Fruit fly (Drosophila melanogaster) whole organism, embryonic: ENCODE results near the gene CG10581.

ENCODE experiments used
- Antp ChIP-seq: fragments of 200-800 bp; sonication (Bioruptor generic); optimal IDR thresholded peaks from 3 replicates; lab custom pipeline; 2016; ENCODE audit warnings: missing biosample characterization, missing genetic modification characterization
- Atf-2 ChIP-seq: fragments of 200-800 bp; sonication (Bioruptor generic); optimal IDR thresholded peaks from 2 replicates; lab custom pipeline; 2016; ENCODE audit warnings: missing biosample characterization, missing genetic modification characterization
- B-H1 ChIP-seq: fragments of 200-800 bp; sonication (Bioruptor generic); IDR thresholded peaks from 3 replicates; pipeline ENCODE4 v1.3.6; 2022; ENCODE audit warnings: missing biosample characterization, missing genetic modification characterization
- BEAF-32 ChIP-seq: fragments of 200-800 bp; sonication (Bioruptor generic); optimal IDR thresholded peaks from 3 replicates; lab custom pipeline; 2017; ENCODE audit warnings: missing biosample characterization, missing genetic modification characterization, mild to moderate bottlenecking, moderate library complexity, missing genetic modification reagents
- Blimp-1 ChIP-seq: fragments of 200-800 bp; sonication (Bioruptor generic); optimal IDR thresholded peaks from 3 replicates; lab custom pipeline; 2018; ENCODE audit warnings: missing biosample characterization, missing genetic modification characterization, mild to moderate bottlenecking, moderate library complexity, missing genetic modification reagents
- CG10959 ChIP-seq: fragments of 200-800 bp; sonication (Bioruptor generic); IDR thresholded peaks from 2 replicates; pipeline ENCODE4 v1.3.6; 2022; ENCODE audit warnings: missing biosample characterization, missing genetic modification characterization
- CG11456 ChIP-seq: fragments of 200-800 bp; sonication (Bioruptor generic); IDR thresholded peaks from 3 replicates; pipeline ENCODE4 v1.3.6; 2022; ENCODE audit warnings: missing biosample characterization, missing genetic modification characterization
- CG11560 ChIP-seq: fragments of 200-800 bp; sonication (Bioruptor generic); IDR thresholded peaks from 3 replicates; pipeline ENCODE4 v1.3.6; 2022; ENCODE audit warnings: missing biosample characterization, missing genetic modification characterization
- CG12391 ChIP-seq: fragments of 200-800 bp; sonication (Bioruptor generic); optimal IDR thresholded peaks from 3 replicates; lab custom pipeline; 2018; ENCODE audit warnings: missing biosample characterization, mild to moderate bottlenecking, missing genetic modification characterization, moderate library complexity
- CG13424 ChIP-seq: fragments of 200-800 bp; sonication (Bioruptor generic); optimal IDR thresholded peaks from 2 replicates; lab custom pipeline; 2019; ENCODE audit warnings: missing biosample characterization, mild to moderate bottlenecking, missing genetic modification characterization, moderate library complexity
- CG15073 ChIP-seq: fragments of 200-800 bp; sonication (Bioruptor generic); optimal IDR thresholded peaks from 2 replicates; lab custom pipeline; 2016; ENCODE audit warnings: missing biosample characterization, missing genetic modification characterization
- CG1603 ChIP-seq: fragments of 200-800 bp; sonication (Bioruptor generic); optimal IDR thresholded peaks from 2 replicates; lab custom pipeline; 2019; ENCODE audit warnings: missing biosample characterization, mild to moderate bottlenecking, missing genetic modification characterization, moderate library complexity
- CG17385 ChIP-seq: fragments of 200-800 bp; sonication (Bioruptor generic); optimal IDR thresholded peaks from 3 replicates; lab custom pipeline; 2018; ENCODE audit warnings: missing biosample characterization, mild to moderate bottlenecking, missing genetic modification characterization
- CG18262 ChIP-seq: fragments of 200-800 bp; optimal IDR thresholded peaks from 3 replicates; lab custom pipeline; 2019; ENCODE audit warnings: missing biosample characterization, mild to moderate bottlenecking, missing genetic modification characterization, moderate library complexity
- CG2875 ChIP-seq: fragments of 200-800 bp; sonication (Bioruptor generic); optimal IDR thresholded peaks from 2 replicates; lab custom pipeline; 2017; ENCODE audit warnings: missing biosample characterization, mild to moderate bottlenecking, missing genetic modification characterization, missing genetic modification reagents
- CG30431 ChIP-seq: fragments of 200-800 bp; sonication (Bioruptor generic); optimal IDR thresholded peaks from 2 replicates; lab custom pipeline; 2017; ENCODE audit warnings: missing biosample characterization, missing genetic modification characterization
- CG34224 ChIP-seq: fragments of 200-800 bp; sonication (Bioruptor generic); IDR thresholded peaks from 3 replicates; pipeline ENCODE4 v1.3.6; 2022; ENCODE audit warnings: missing biosample characterization, missing genetic modification characterization; ENCODE audit not compliant: partially characterized antibody
- CG3726 ChIP-seq: fragments of 200-800 bp; sonication (Bioruptor generic); IDR thresholded peaks from 3 replicates; pipeline ENCODE4, ENCODE4 v1.3.6; 2022; ENCODE audit warnings: missing biosample characterization, missing genetic modification characterization
- CG4328 ChIP-seq: fragments of 200-800 bp; sonication (Bioruptor generic); optimal IDR thresholded peaks from 3 replicates; lab custom pipeline; 2017; ENCODE audit warnings: missing biosample characterization, missing genetic modification reagents, missing genetic modification characterization
- CG6813 ChIP-seq: fragments of 200-800 bp; sonication (Bioruptor generic); optimal IDR thresholded peaks from 2 replicates; lab custom pipeline; 2017; ENCODE audit warnings: missing biosample characterization, missing genetic modification characterization, mild to moderate bottlenecking, moderate library complexity, missing genetic modification reagents
- CG7372 ChIP-seq: fragments of 200-800 bp; sonication (Bioruptor generic); IDR thresholded peaks from 2 replicates; pipeline ENCODE4 v1.3.6; 2022; ENCODE audit warnings: missing biosample characterization, missing genetic modification characterization
- CG9727 ChIP-seq: fragments of 200-800 bp; sonication (Bioruptor generic); optimal IDR thresholded peaks from 3 replicates; lab custom pipeline; 2017; ENCODE audit warnings: missing biosample characterization, mild to moderate bottlenecking, missing genetic modification characterization
- Dref ChIP-seq: fragments of 200-800 bp; sonication (Bioruptor generic); IDR thresholded peaks from 2 replicates; pipeline ENCODE4 v1.3.6; 2022; ENCODE audit warnings: missing biosample characterization, missing genetic modification characterization
- Ets65A ChIP-seq: fragments of 200-800 bp; sonication (Bioruptor generic); peaks from one replicate; lab custom pipeline; 2016; ENCODE audit warnings: missing biosample characterization, missing genetic modification characterization
- Fer2 ChIP-seq: fragments of 200-800 bp; sonication (Bioruptor generic); optimal IDR thresholded peaks from 2 replicates; lab custom pipeline; 2018; ENCODE audit warnings: missing biosample characterization, mild to moderate bottlenecking, missing genetic modification characterization, moderate library complexity
- GATAe ChIP-seq: fragments of 200-800 bp; sonication (Bioruptor generic); conservative IDR thresholded peaks from 2 replicates; pipeline ENCODE4 v1.3.6; 2022; ENCODE audit warnings: missing biosample characterization, missing genetic modification characterization
- HLH3B ChIP-seq: fragments of 200-800 bp; sonication (Bioruptor generic); IDR thresholded peaks from 2 replicates; pipeline ENCODE4 v1.3.6; 2022; ENCODE audit warnings: missing biosample characterization, missing genetic modification characterization
- HLH4C ChIP-seq: fragments of 200-800 bp; sonication (Bioruptor generic); IDR thresholded peaks from 3 replicates; pipeline ENCODE4 v1.3.6; 2022; ENCODE audit warnings: missing biosample characterization, missing genetic modification characterization; ENCODE audit not compliant: partially characterized antibody
- Hr39 ChIP-seq: fragments of >200 bp; optimal IDR thresholded peaks from 2 replicates; lab custom pipeline; 2017
- Hsf ChIP-seq: fragments of 200-800 bp; sonication (Bioruptor generic); optimal IDR thresholded peaks from 3 replicates; lab custom pipeline; 2016; ENCODE audit warnings: missing biosample characterization, missing genetic modification characterization
- Lim3 ChIP-seq: fragments of 200-800 bp; sonication (Bioruptor generic); IDR thresholded peaks from 2 replicates; pipeline ENCODE4 v1.3.6; 2022; ENCODE audit warnings: missing biosample characterization, missing genetic modification characterization
- Lpt ChIP-seq: fragments of >200 bp; optimal IDR thresholded peaks from 2 replicates; lab custom pipeline; 2018; ENCODE audit warnings: missing biosample characterization, missing genetic modification characterization
- Optix ChIP-seq: fragments of 200-800 bp; sonication (Bioruptor generic); IDR thresholded peaks from 3 replicates; pipeline ENCODE4 v1.3.6; 2022; ENCODE audit warnings: missing biosample characterization, missing genetic modification characterization
- abd-A ChIP-seq: fragments of 200-800 bp; sonication (Bioruptor generic); optimal IDR thresholded peaks from 3 replicates; lab custom pipeline; 2019; ENCODE audit warnings: missing biosample characterization, mild to moderate bottlenecking, missing genetic modification characterization, moderate library complexity
- cas ChIP-seq: fragments of 200-800 bp; sonication (Bioruptor generic); IDR thresholded peaks from 2 replicates; pipeline ENCODE4 v1.3.6; 2022; ENCODE audit warnings: missing biosample characterization, missing genetic modification characterization
- caup ChIP-seq: fragments of 200-800 bp; sonication (Bioruptor generic); optimal IDR thresholded peaks from 3 replicates; lab custom pipeline; 2017; ENCODE audit warnings: missing biosample characterization, mild to moderate bottlenecking, missing genetic modification characterization, moderate library complexity; ENCODE audit not compliant: severe bottlenecking
- corto ChIP-seq: fragments of 200-800 bp; sonication (Bioruptor generic); optimal IDR thresholded peaks from 2 replicates; lab custom pipeline; 2016; ENCODE audit warnings: missing biosample characterization, mild to moderate bottlenecking, missing genetic modification characterization, moderate library complexity
- danr ChIP-seq: fragments of 200-800 bp; sonication (Bioruptor generic); IDR thresholded peaks from 2 replicates; pipeline ENCODE4 v1.3.6; 2022; ENCODE audit warnings: missing biosample characterization, missing genetic modification characterization
- dysf ChIP-seq: fragments of 200-800 bp; sonication (Bioruptor generic); IDR thresholded peaks from 3 replicates; pipeline ENCODE4 v1.3.6; 2022; ENCODE audit warnings: missing biosample characterization, missing genetic modification characterization
- gcm ChIP-seq: fragments of 200-800 bp; sonication (Bioruptor generic); optimal IDR thresholded peaks from 2 replicates; lab custom pipeline; 2019; ENCODE audit warnings: missing biosample characterization, mild to moderate bottlenecking, missing genetic modification characterization, moderate library complexity
- insv ChIP-seq, 2 experiments: fragments of 200-800 bp; sonication (Bioruptor generic); optimal IDR thresholded peaks; 3 replicates each; lab custom pipeline; 2016 to 2018; ENCODE audit warnings: missing biosample characterization in 2 of 2, missing genetic modification characterization in 2 of 2
- inv ChIP-seq: fragments of 200-800 bp; sonication (Bioruptor generic); IDR thresholded peaks from 2 replicates; pipeline ENCODE4 v1.3.6; 2022; ENCODE audit warnings: missing biosample characterization, missing genetic modification characterization; ENCODE audit not compliant: partially characterized antibody
- klu ChIP-seq: fragments of 200-800 bp; sonication (Bioruptor generic); IDR thresholded peaks from 2 replicates; pipeline ENCODE4 v1.3.6; 2022; ENCODE audit warnings: missing biosample characterization, missing genetic modification characterization
- pb ChIP-seq: fragments of 200-800 bp; sonication (Bioruptor generic); optimal IDR thresholded peaks from 3 replicates; lab custom pipeline; 2016; ENCODE audit warnings: missing biosample characterization, missing genetic modification characterization
- peb ChIP-seq: fragments of 200-800 bp; sonication (Bioruptor generic); IDR thresholded peaks from 2 replicates; pipeline ENCODE4 v1.3.6; 2022; ENCODE audit warnings: missing biosample characterization, missing genetic modification characterization
- phol ChIP-seq: fragments of 200-800 bp; sonication (Bioruptor generic); optimal IDR thresholded peaks from 3 replicates; lab custom pipeline; 2018; ENCODE audit warnings: missing biosample characterization, mild to moderate bottlenecking, missing genetic modification characterization, moderate library complexity
- sd ChIP-seq: fragments of 200-800 bp; sonication (Bioruptor generic); optimal IDR thresholded peaks from 3 replicates; lab custom pipeline; 2018; ENCODE audit warnings: missing biosample characterization, mild to moderate bottlenecking, missing genetic modification characterization, moderate library complexity
- sim ChIP-seq: fragments of 200-800 bp; sonication (Bioruptor generic); IDR thresholded peaks from 2 replicates; pipeline ENCODE4 v1.3.6; 2022; ENCODE audit warnings: missing biosample characterization, missing genetic modification characterization
- ssp ChIP-seq: fragments of 200-800 bp; sonication (Bioruptor generic); IDR thresholded peaks from 2 replicates; pipeline ENCODE4 v1.3.6; 2022; ENCODE audit warnings: missing biosample characterization, missing genetic modification characterization
- vvl ChIP-seq: fragments of 200-800 bp; sonication (Bioruptor generic); IDR thresholded peaks from 2 replicates; pipeline ENCODE4 v1.3.6; 2022; ENCODE audit warnings: missing biosample characterization, missing genetic modification characterization
- wor ChIP-seq: fragments of 200-800 bp; sonication (Bioruptor generic); IDR thresholded peaks from 2 replicates; pipeline ENCODE4 v1.3.6; 2022; ENCODE audit warnings: missing biosample characterization, missing genetic modification characterization

Gene CG10581

DNA sequence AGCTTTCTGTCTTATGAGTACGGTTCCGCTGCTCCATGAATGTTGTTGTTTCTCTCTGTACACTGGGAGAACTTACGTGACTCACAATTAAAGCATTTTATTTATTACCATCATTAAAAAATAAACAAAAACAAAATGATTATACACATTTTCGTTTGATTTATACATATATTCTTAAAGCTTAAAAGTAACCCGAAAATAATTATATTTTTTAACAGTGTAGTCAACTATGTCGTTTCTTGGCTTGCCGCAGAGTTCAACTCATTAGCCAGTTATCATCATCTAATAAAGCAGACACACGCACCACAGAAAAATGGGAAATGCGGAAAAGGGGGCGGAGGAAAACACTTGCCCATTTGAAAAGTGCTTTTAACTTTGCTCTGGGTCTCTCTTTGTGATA is 3.4 kb upstream of the CG10581 start (continued):
- TF ChIP-seq peb (peak; percentile 74), CG10959 (GFP tag; lab: Robert Waterston, UW) (peak; percentile 67), CG12391 (tag; lab: Kevin White, UChicago) (peak; percentile 89), ssp (peak; percentile 61), corto (GFP tag; lab: Kevin White, UChicago) (no peak), caup (GFP tag; lab: Kevin White, UChicago) (peak; percentile 74), cas (GFP tag; lab: Robert Waterston, UW) (no peak), Antp (peak; percentile 35), danr (GFP tag; lab: Robert Waterston, UW) (peak; percentile 49; the same call in 1 of the 2 replicates), BEAF-32 (GFP tag; lab: Kevin White, UChicago) (no peak), CG1603 (tag; lab: Kevin White, UChicago) (peak; percentile 62), GATAe (GFP tag; lab: Robert Waterston, UW) (peak; percentile 52; the same call in 1 of the 2 replicates), sd (tag; lab: Kevin White, UChicago) (peak; percentile 79), CG30431 (GFP tag; lab: Kevin White, UChicago) (no peak), phol (tag; lab: Kevin White, UChicago) (peak; percentile 85), gcm (GFP tag; lab: Kevin White, UChicago) (peak; percentile 93), CG6813 (GFP tag; lab: Kevin White, UChicago) (peak; percentile 72), CG13424 (tag; lab: Kevin White, UChicago) (peak; percentile 84), CG18262 (tag; lab: Kevin White, UChicago) (peak; percentile 83), insv (GFP tag; optimal IDR thresholded peaks at IDR 0.05; lab: Kevin White, UChicago) (no peak), Ets65A (GFP tag; lab: Kevin White, UChicago) (peak; percentile 93), Dref (GFP tag; lab: Robert Waterston, UW) (no peak), Lim3 (no peak), Lpt (GFP tag; lab: Kevin White, UChicago) (no peak), pb (GFP tag; lab: Kevin White, UChicago) (peak; percentile 37), CG17385 (GFP tag; lab: Kevin White, UChicago) (peak; percentile 81), Optix (GFP tag; lab: Robert Waterston, UW) (no peak; the same call in 2 of the 3 replicates), B-H1 (GFP tag; lab: Robert Waterston, UW) (peak; percentile 47; the same call in 2 of the 3 replicates), vvl (GFP tag; lab: Robert Waterston, UW) (peak; percentile 88), CG7372 (GFP tag; lab: Robert Waterston, UW) (no peak), abd-A (tag; lab: Kevin White, UChicago) (no peak), CG34224 (GFP tag; lab: Robert Waterston, UW) (no peak), klu (GFP tag; lab: Robert Waterston, UW) (peak; percentile 51; the same call in 1 of the 2 replicates), HLH4C (no peak), dysf (peak; percentile 77), CG2875 (GFP tag; lab: Kevin White, UChicago) (peak; percentile 53), CG9727 (GFP tag; lab: Kevin White, UChicago) (peak; percentile 81), wor (0 out of 2 replicates have a peak, but pooled peaks have one; percentile 35), HLH3B (GFP tag; lab: Robert Waterston, UW) (peak; percentile 77), Atf-2 (GFP tag; lab: Kevin White, UChicago) (peak; percentile 56), sim (GFP tag; lab: Robert Waterston, UW) (0 out of 2 replicates have a peak, but pooled peaks have one; percentile 42), Hr39 (no peak), CG15073 (GFP tag; lab: Kevin White, UChicago) (no peak), CG3726 (GFP tag; lab: Robert Waterston, UW) (0 out of 3 replicates have a peak, but pooled peaks have one; percentile 29), inv (GFP tag; lab: Robert Waterston, UW) (no peak), Fer2 (tag; lab: Kevin White, UChicago) (peak; percentile 39), Hsf (GFP tag; lab: Kevin White, UChicago) (peak; percentile 81), Blimp-1 (peak; percentile 88), CG4328 (GFP tag; lab: Kevin White, UChicago) (peak; percentile 51), CG11456 (GFP tag; lab: Robert Waterston, UW) (no peak; the same call in 2 of the 3 replicates), CG11560 (tag; lab: Robert Waterston, UW) (peak; percentile 59; the same call in 2 of the 3 replicates)
